Fruit fly (Drosophila melanogaster): Measurements from ENCODE around the gene CG14969.

CG14969 gene

dm6 chr3L:3303087-3303526, 31.7 kb downstream of the CG14969 start, which contains the start of gene CG14968 (continued):
- TF ChIP-seq Eip74EF (GFP tag; optimal IDR thresholded peaks at IDR 0.05) (peak in 1 of 2 experiments; percentile 85), cas (GFP tag; IDR thresholded peaks at IDR 0.05) (peak; percentile 90), TFAM (GFP tag; optimal IDR thresholded peaks at IDR 0.05) (peak; percentile 74), CG11085 (GFP tag; IDR thresholded peaks at IDR 0.05) (peak; percentile 90), tgo (GFP tag; IDR thresholded peaks at IDR 0.05) (peak; percentile 96), CG10979 (tag; optimal IDR thresholded peaks at IDR 0.05) (peak; percentile 88), wdn (GFP tag; IDR thresholded peaks at IDR 0.05) (peak; percentile 92), Ravus (GFP tag; IDR thresholded peaks at IDR 0.05) (peak; percentile 86), YL-1 (GFP tag; optimal IDR thresholded peaks at IDR 0.05) (peak; percentile 41), CG3726 (GFP tag; IDR thresholded peaks at IDR 0.05) (peak; percentile 87), CG3995 (GFP tag; optimal IDR thresholded peaks at IDR 0.05) (peak; percentile 52), corto (GFP tag; optimal IDR thresholded peaks at IDR 0.05) (peak; percentile 91), Tbp (GFP tag; optimal IDR thresholded peaks at IDR 0.05) (no peak), CG12155 (GFP tag; optimal IDR thresholded peaks at IDR 0.05) (peak; percentile 90), Usf (GFP tag; optimal IDR thresholded peaks at IDR 0.05) (peak; percentile 76), CG12769 (tag; optimal IDR thresholded peaks at IDR 0.05) (no peak), disco-r (GFP tag; optimal IDR thresholded peaks at IDR 0.05) (peak; percentile 24), scrt (GFP tag; optimal IDR thresholded peaks at IDR 0.05) (peak; percentile 90), hbn (GFP tag; IDR thresholded peaks at IDR 0.05; ENCODE audit: partially characterized antibody) (no peak), CG1602 (GFP tag; optimal IDR thresholded peaks at IDR 0.05) (peak; percentile 91), sim (GFP tag; IDR thresholded peaks at IDR 0.05) (peak; percentile 77; the same call in 1 of the 2 replicates), croc (GFP tag; conservative IDR thresholded peaks at IDR 0.05) (peak; percentile 77), az2 (GFP tag; optimal IDR thresholded peaks at IDR 0.05) (peak; percentile 92), CG14965 (GFP tag; optimal IDR thresholded peaks at IDR 0.05; ENCODE audit: borderline replicate concordance) (no peak), CG6254 (GFP tag; optimal IDR thresholded peaks at IDR 0.05) (peak; percentile 81), CG4707 (GFP tag; optimal IDR thresholded peaks at IDR 0.05) (peak; percentile 74), NC2α (GFP tag; optimal IDR thresholded peaks at IDR 0.05) (peak; percentile 13), pita (GFP tag; optimal IDR thresholded peaks at IDR 0.05) (peak; percentile 26), CG17186 (GFP tag; optimal IDR thresholded peaks at IDR 0.05) (no peak), sob (GFP tag; IDR thresholded peaks at IDR 0.05) (peak; percentile 98), Scr (GFP tag; IDR thresholded peaks at IDR 0.05; ENCODE audit: partially characterized antibody) (no peak), CG4854 (GFP tag; optimal IDR thresholded peaks at IDR 0.05) (peak; percentile 90), CG30403 (GFP tag; optimal IDR thresholded peaks at IDR 0.05) (peak; percentile 93), CG5953 (GFP tag; IDR thresholded peaks at IDR 0.05) (peak; percentile 91), CG6689 (GFP tag; IDR thresholded peaks at IDR 0.05) (peak; percentile 93), CG9437 (GFP tag; optimal IDR thresholded peaks at IDR 0.05) (peak; percentile 83), CG13424 (tag; optimal IDR thresholded peaks at IDR 0.05) (peak; percentile 96), CG6765 (GFP tag; optimal IDR thresholded peaks at IDR 0.05) (peak; percentile 93), Bgb (GFP tag; IDR thresholded peaks at IDR 0.05; ENCODE audit: partially characterized antibody) (no peak), sc (optimal IDR thresholded peaks at IDR 0.05) (no peak), sc (GFP tag; optimal IDR thresholded peaks at IDR 0.05) (peak; percentile 81), lov (optimal IDR thresholded peaks at IDR 0.05) (no peak), lov (GFP tag; IDR thresholded peaks at IDR 0.05) (peak; percentile 93), CG13894 (tag; optimal IDR thresholded peaks at IDR 0.05) (peak; percentile 94), Lhr (GFP tag; optimal IDR thresholded peaks at IDR 0.05) (peak; percentile 69), slou (GFP tag; optimal IDR thresholded peaks at IDR 0.05) (peak; percentile 83), CG32767 (GFP tag; IDR thresholded peaks at IDR 0.05) (peak; percentile 96), CG4820 (GFP tag; optimal IDR thresholded peaks at IDR 0.05) (peak; percentile 85), CG3407 (GFP tag; optimal IDR thresholded peaks at IDR 0.05) (peak; percentile 75), caup (GFP tag; optimal IDR thresholded peaks at IDR 0.05; ENCODE audit: severe bottlenecking) (peak; percentile 96)
